1 fruit fly cellular context compared by ENCODE assay signal in the genomic region with DNA sequence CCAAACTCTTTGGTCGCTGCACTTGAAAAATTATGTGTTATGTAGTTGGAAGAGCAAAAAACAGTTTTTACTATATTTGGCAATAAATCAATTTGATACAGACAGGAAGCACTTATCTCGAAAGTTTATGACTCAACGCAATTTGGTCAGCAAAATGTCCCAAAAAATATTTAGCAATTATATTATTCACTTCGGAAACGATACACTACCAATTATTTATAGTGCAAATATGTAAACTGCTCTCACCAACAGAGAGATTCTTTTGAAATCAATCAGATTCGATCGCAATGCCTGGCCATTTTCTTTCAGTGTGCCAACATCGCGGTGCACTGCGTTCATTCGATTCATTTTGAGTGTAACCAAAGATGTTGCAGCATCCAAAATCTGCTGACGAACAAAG.
A peak's percentile ranks its signal among the peaks of the same experiment; 100 is the strongest.
TF ChIP-seq lines count a peak whose summit lies in the region.

No protein-coding gene starts in this region.

TF ChIP-seq in whole organism, prepupa, 60 proteins besides CTCF, POLR2A, EP300 and RAD21 (continued from another document):
- TF ChIP-seq Smox (GFP tag; optimal IDR thresholded peaks at IDR 0.05; lab: Kevin White, UChicago) (peak; percentile 59), Hr38 (GFP tag; optimal IDR thresholded peaks at IDR 0.05; lab: Kevin White, UChicago) (no peak), CG8119 (GFP tag; IDR thresholded peaks at IDR 0.05; lab: Robert Waterston, UW) (no peak), net (GFP tag; optimal IDR thresholded peaks at IDR 0.05; lab: Kevin White, UChicago) (no peak), CG1621 (tag; optimal IDR thresholded peaks at IDR 0.05; lab: Kevin White, UChicago) (no peak), CG9139 (GFP tag; optimal IDR thresholded peaks at IDR 0.05; lab: Kevin White, UChicago) (no peak)
